Worm (Caenorhabditis elegans) whole organism, late embryonic: ENCODE data around the gene col-145.

ENCODE experiments used
- F13H6.1 ChIP-seq: sonication (generic microtip); optimal IDR thresholded peaks from 2 replicates; lab custom pipeline; 2016; ENCODE audit warnings: missing genetic modification characterization, missing compliant biosample characterization
- Y22D7AL.16 ChIP-seq: sonication (generic microtip); optimal IDR thresholded peaks from 2 replicates; lab custom pipeline; 2016; ENCODE audit warnings: missing genetic modification characterization, missing compliant biosample characterization
- ceh-18 ChIP-seq: sonication (generic microtip); optimal IDR thresholded peaks from 2 replicates; lab custom pipeline; 2016; ENCODE audit warnings: missing genetic modification characterization, missing compliant biosample characterization
- ceh-22 ChIP-seq: sonication (generic microtip); optimal IDR thresholded peaks from 2 replicates; lab custom pipeline; 2017; ENCODE audit warnings: missing biosample characterization, missing genetic modification characterization
- ceh-24 ChIP-seq: sonication (generic microtip); optimal IDR thresholded peaks from 2 replicates; lab custom pipeline; 2016; ENCODE audit warnings: mild to moderate bottlenecking, missing genetic modification characterization, missing compliant biosample characterization
- ceh-30 ChIP-seq: fragments of 150-350 bp; optimal IDR thresholded peaks from 2 replicates; lab custom pipeline; 2014; ENCODE audit warnings: missing biosample characterization, missing genetic modification characterization
- ceh-31 ChIP-seq: sonication (generic microtip); optimal IDR thresholded peaks from 2 replicates; lab custom pipeline; 2016; ENCODE audit warnings: missing genetic modification characterization, missing compliant biosample characterization
- ceh-34 ChIP-seq: sonication (generic microtip); optimal IDR thresholded peaks from 2 replicates; lab custom pipeline; 2016; ENCODE audit warnings: mild to moderate bottlenecking, missing genetic modification characterization, missing compliant biosample characterization
- ceh-45 ChIP-seq: fragments of 200-800 bp; sonication (Bioruptor generic); IDR thresholded peaks from 2 replicates; pipeline ENCODE4 v1.3.6; 2022; ENCODE audit warnings: missing genetic modification reagents, missing genetic modification characterization, missing compliant biosample characterization
- ceh-48 ChIP-seq: sonication (generic microtip); optimal IDR thresholded peaks from 2 replicates; lab custom pipeline; 2016; ENCODE audit warnings: missing genetic modification characterization, inconsistent platforms, missing compliant biosample characterization
- ceh-6 ChIP-seq: fragments of 200-800 bp; sonication (Bioruptor generic); optimal IDR thresholded peaks from 2 replicates; lab custom pipeline; 2018; ENCODE audit warnings: mild to moderate bottlenecking, missing genetic modification characterization, missing compliant biosample characterization
- ceh-9 ChIP-seq: sonication (generic microtip); optimal IDR thresholded peaks from 2 replicates; lab custom pipeline; 2016; ENCODE audit warnings: mild to moderate bottlenecking, missing genetic modification characterization, inconsistent platforms, missing compliant biosample characterization
- dmd-4 ChIP-seq: sonication (generic microtip); optimal IDR thresholded peaks from 2 replicates; lab custom pipeline; 2016; ENCODE audit warnings: borderline replicate concordance, missing genetic modification characterization, missing compliant biosample characterization
- dve-1 ChIP-seq: sonication (generic microtip); optimal IDR thresholded peaks from 2 replicates; lab custom pipeline; 2017; ENCODE audit warnings: antibody characterized with exemption, mild to moderate bottlenecking, missing genetic modification characterization, missing compliant biosample characterization
- elt-2 ChIP-seq: sonication (generic microtip); optimal IDR thresholded peaks from 2 replicates; lab custom pipeline; 2016; ENCODE audit warnings: missing genetic modification reagents, missing genetic modification characterization, missing compliant biosample characterization
- eyg-1 ChIP-seq: sonication (generic microtip); optimal IDR thresholded peaks from 2 replicates; lab custom pipeline; 2016; ENCODE audit warnings: missing genotype, missing genetic modification characterization, missing compliant biosample characterization
- fax-1 ChIP-seq: sonication (generic microtip); optimal IDR thresholded peaks from 2 replicates; lab custom pipeline; 2016; ENCODE audit warnings: missing genotype, missing genetic modification characterization, missing compliant biosample characterization
- fkh-6 ChIP-seq: sonication (generic microtip); optimal IDR thresholded peaks from 2 replicates; lab custom pipeline; 2016; ENCODE audit warnings: missing genetic modification characterization, missing compliant biosample characterization
- gmeb-2 ChIP-seq: sonication (generic microtip); optimal IDR thresholded peaks from 2 replicates; lab custom pipeline; 2016; ENCODE audit warnings: missing genetic modification characterization, inconsistent platforms, missing compliant biosample characterization
- hlh-13 ChIP-seq: fragments of 200-800 bp; sonication (Bioruptor generic); optimal IDR thresholded peaks from 2 replicates; lab custom pipeline; 2018; ENCODE audit warnings: mild to moderate bottlenecking, missing genetic modification characterization, missing compliant biosample characterization
- hlh-6 ChIP-seq: sonication (generic microtip); optimal IDR thresholded peaks from 2 replicates; lab custom pipeline; 2016; ENCODE audit warnings: missing genotype, missing genetic modification characterization, missing compliant biosample characterization
- nhr-232 ChIP-seq: sonication (generic microtip); optimal IDR thresholded peaks from 2 replicates; lab custom pipeline; 2016; ENCODE audit warnings: missing genetic modification characterization, missing compliant biosample characterization
- npax-4 ChIP-seq: sonication (generic microtip); optimal IDR thresholded peaks from 2 replicates; lab custom pipeline; 2016; ENCODE audit warnings: missing genetic modification characterization, missing compliant biosample characterization
- odd-2 ChIP-seq: sonication (generic microtip); optimal IDR thresholded peaks from 2 replicates; lab custom pipeline; 2017; ENCODE audit warnings: antibody characterized with exemption, mild to moderate bottlenecking, missing genetic modification characterization, missing compliant biosample characterization
- pag-3 ChIP-seq: sonication (generic microtip); optimal IDR thresholded peaks from 2 replicates; lab custom pipeline; 2016; ENCODE audit warnings: missing compliant biosample characterization, missing genetic modification characterization, borderline replicate concordance
- pat-9 ChIP-seq: fragments of 200-800 bp; sonication (Bioruptor generic); optimal IDR thresholded peaks from 2 replicates; lab custom pipeline; 2018; ENCODE audit warnings: mild to moderate bottlenecking, missing genetic modification characterization, moderate library complexity, missing compliant biosample characterization
- pha-2 ChIP-seq: sonication (generic microtip); optimal IDR thresholded peaks from 2 replicates; lab custom pipeline; 2017; ENCODE audit warnings: mild to moderate bottlenecking, missing genetic modification characterization, missing compliant biosample characterization
- rnt-1 ChIP-seq: sonication (generic microtip); optimal IDR thresholded peaks from 2 replicates; lab custom pipeline; 2016; ENCODE audit warnings: missing genetic modification characterization, missing compliant biosample characterization
- sdc-2 ChIP-seq: sonication (generic microtip); optimal IDR thresholded peaks from 2 replicates; lab custom pipeline; 2016; ENCODE audit warnings: missing genotype, missing genetic modification characterization, missing compliant biosample characterization
- syd-9 ChIP-seq: sonication (generic microtip); optimal IDR thresholded peaks from 2 replicates; lab custom pipeline; 2016; ENCODE audit warnings: mild to moderate bottlenecking, missing genetic modification characterization, moderate library complexity, missing compliant biosample characterization
- tbx-2 ChIP-seq: sonication (generic microtip); optimal IDR thresholded peaks from 2 replicates; lab custom pipeline; 2016; ENCODE audit warnings: missing genetic modification characterization, missing compliant biosample characterization
- tbx-7 ChIP-seq: sonication (generic microtip); optimal IDR thresholded peaks from 2 replicates; lab custom pipeline; 2016; ENCODE audit warnings: missing genotype, missing genetic modification characterization, missing compliant biosample characterization
- unc-3 ChIP-seq, 2 experiments: fragments of 200-800 bp in 1 of 2; sonication (Bioruptor generic) in 1 of 2; sonication (generic microtip) in 1 of 2; conservative IDR thresholded peaks in 1 of 2; optimal IDR thresholded peaks in 1 of 2; 2 replicates each; pipeline versions ENCODE4 v1.3.6 to Lab custom; 2016 to 2022; ENCODE audit warnings: missing compliant biosample characterization in 2 of 2, missing genetic modification characterization in 2 of 2, missing genetic modification reagents in 1 of 2
- unc-42 ChIP-seq: sonication (generic microtip); optimal IDR thresholded peaks from 2 replicates; lab custom pipeline; 2016; ENCODE audit warnings: missing genotype, missing genetic modification characterization, missing compliant biosample characterization
- unc-55 ChIP-seq: sonication (generic microtip); optimal IDR thresholded peaks from 2 replicates; lab custom pipeline; 2017; ENCODE audit warnings: missing biosample characterization, missing genetic modification reagents, missing genetic modification characterization
- unc-86 ChIP-seq: sonication (generic microtip); optimal IDR thresholded peaks from 2 replicates; lab custom pipeline; 2016; ENCODE audit warnings: missing genetic modification characterization, missing compliant biosample characterization

Gene col-145

DNA sequence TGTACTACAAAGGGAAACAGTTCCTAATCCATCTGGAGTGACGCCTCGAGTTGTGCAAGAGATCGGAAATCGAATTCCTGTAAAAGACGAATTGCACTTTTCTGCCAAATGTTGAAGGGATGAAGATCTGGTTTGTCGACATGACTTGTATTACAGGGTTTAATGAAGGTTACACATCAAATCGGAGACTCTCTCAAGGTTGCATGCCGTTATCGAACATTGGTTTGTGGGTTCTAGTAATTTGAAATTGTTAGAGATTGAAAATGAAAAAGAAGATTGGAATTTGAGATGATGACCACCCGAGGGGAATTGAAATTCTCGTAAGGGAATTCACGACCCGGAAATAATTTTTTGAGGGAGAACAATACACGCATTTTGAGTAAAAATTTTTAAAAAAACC is 3.5 kb upstream of the col-145 start:
- no peak for TF ChIP-seq rnt-1
- no peak for TF ChIP-seq nhr-232 (tag; lab: Kevin White, UChicago)
- TF ChIP-seq pag-3 (tag; lab: Kevin White, UChicago) = no peak
- TF ChIP-seq fkh-6 (tag; lab: Kevin White, UChicago) = no peak
- no peak for TF ChIP-seq dve-1
- TF ChIP-seq dmd-4 (tag; lab: Kevin White, UChicago) = no peak
- TF ChIP-seq odd-2 (tag; lab: Kevin White, UChicago) = no peak
- no peak for TF ChIP-seq ceh-9 (tag; lab: Kevin White, UChicago)
- no peak for TF ChIP-seq ceh-45
- no peak for TF ChIP-seq gmeb-2 (tag; lab: Kevin White, UChicago)
- no peak for TF ChIP-seq F13H6.1
- no peak for TF ChIP-seq ceh-48 (tag; lab: Kevin White, UChicago)
- no peak for TF ChIP-seq hlh-6
- TF ChIP-seq ceh-18 (tag; lab: Kevin White, UChicago) = no peak
- no peak for TF ChIP-seq Y22D7AL.16 (tag; lab: Kevin White, UChicago)
- TF ChIP-seq, all 69 proteins: peak for 0

DNA sequence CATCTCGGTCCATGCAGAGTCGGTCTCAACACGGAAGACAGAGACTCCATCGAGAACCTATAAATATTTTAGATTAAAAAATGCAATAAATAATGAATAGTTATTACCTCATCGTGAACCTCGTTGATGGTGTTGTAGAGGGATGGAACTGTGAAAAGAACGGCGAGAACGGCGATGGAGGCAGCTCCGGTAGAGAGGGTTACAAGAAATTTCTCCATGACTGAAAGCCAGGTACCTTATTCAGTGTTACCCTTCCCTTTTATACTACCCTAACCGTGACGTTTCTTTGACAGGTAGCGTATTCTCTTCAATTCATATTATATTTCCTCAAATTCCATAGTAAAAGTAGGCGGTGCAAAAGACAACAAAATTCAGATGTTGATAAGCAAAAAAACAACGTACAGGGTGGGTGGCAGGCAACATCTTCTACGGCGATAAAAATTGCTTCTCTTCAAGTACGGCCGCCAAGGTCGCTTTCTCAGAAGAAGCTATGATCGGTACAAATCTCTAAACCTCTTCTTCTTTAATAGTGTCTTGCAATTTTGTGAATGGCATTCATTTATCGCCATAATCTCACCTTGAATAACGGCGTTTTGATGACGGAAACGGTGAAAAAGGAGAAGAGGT is 2.4 kb upstream of the col-145 start, which contains the start of gene col-10:
col-10 (minus strand) TSS at position 235 of the 627 bp plus-strand sequence.
- TF ChIP-seq elt-2 (tag; lab: Kevin White, UChicago) (no peak), unc-3 (GFP tag; conservative IDR thresholded peaks at IDR 0.05; lab: Robert Waterston, UW) (no peak), unc-3 (tag; optimal IDR thresholded peaks at IDR 0.05; lab: Kevin White, UChicago) (no peak), hlh-13 (GFP tag; lab: Kevin White, UChicago) (no peak), npax-4 (tag; lab: Kevin White, UChicago) (no peak), tbx-2 (tag; lab: Kevin White, UChicago) (no peak), odd-2 (tag; lab: Kevin White, UChicago) (no peak), sdc-2 (tag; lab: Kevin White, UChicago) (no peak), pat-9 (tag; lab: Kevin White, UChicago) (no peak), eyg-1 (no peak), ceh-45 (no peak), ceh-22 (no peak), unc-42 (no peak), fax-1 (tag; lab: Kevin White, UChicago) (no peak), ceh-30 (tag; lab: Kevin White, UChicago) (no peak), ceh-34 (tag; lab: Kevin White, UChicago) (no peak), unc-55 (GFP tag; lab: Kevin White, UChicago) (no peak), ceh-24 (no peak)

DNA sequence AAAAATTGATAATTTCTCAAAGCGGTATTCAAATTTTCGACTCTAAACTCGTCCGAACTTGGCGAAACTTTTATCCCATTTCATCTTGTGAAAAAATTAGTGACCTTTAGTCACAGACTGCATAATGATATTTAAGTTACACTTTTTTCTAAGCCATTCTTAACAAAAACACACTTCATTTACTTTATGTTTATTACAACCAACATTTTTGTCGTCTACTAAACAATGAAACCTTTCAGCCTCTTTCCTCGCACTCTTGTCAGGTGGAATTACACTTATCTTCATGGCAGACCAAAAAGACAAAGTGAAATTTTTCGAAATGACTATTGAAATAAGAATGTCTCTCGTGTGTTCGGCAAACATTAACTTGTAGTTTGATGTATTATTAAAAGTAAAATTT is 1.1 kb upstream of the col-145 start:
- TF ChIP-seq syd-9 (tag; lab: Kevin White, UChicago) (no peak), sdc-2 (tag; lab: Kevin White, UChicago) (no peak), rnt-1 (no peak), unc-86 (tag; lab: Kevin White, UChicago) (no peak), dmd-4 (tag; lab: Kevin White, UChicago) (no peak), ceh-24 (no peak), ceh-6 (GFP tag; lab: Kevin White, UChicago) (no peak)
- TF ChIP-seq, all 69 proteins: peak for 0

DNA sequence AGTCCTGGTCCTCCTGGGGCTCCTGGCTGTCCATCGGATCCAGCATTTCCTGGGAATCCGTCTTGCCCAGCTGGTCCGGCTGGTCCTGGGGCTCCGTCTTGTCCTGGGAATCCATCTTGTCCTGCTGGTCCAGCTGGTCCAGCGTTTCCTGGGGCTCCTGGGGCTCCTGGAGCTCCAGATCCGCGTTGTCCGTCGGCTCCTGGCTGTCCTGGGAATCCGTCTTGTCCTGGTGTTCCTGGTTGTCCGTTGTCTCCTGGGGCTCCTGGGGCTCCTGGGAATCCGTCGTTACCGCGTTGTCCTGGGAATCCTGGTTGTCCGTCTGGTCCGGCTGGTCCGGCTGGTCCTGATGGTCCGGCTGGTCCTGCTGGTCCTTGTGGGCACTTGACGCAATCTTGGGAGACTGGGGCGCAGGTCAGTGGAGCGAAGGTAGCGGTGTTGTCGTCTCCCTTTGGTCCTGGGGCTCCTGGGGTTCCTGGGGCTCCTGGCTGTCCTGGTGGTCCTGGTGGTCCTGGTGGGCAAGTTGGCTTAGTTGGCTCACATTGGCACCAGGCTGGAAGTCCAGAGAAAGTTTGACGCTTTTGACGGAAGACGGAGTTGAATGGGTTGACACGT is 581 bp downstream of the col-145 start:
- TF ChIP-seq tbx-7 (tag; lab: Kevin White, UChicago) (no peak), ceh-31 (no peak), pha-2 (tag; lab: Kevin White, UChicago) (no peak), unc-3 (GFP tag; conservative IDR thresholded peaks at IDR 0.05; lab: Robert Waterston, UW) (no peak), unc-3 (tag; optimal IDR thresholded peaks at IDR 0.05; lab: Kevin White, UChicago) (no peak)
